Fruit fly (Drosophila melanogaster): ENCODE measurements around the gene Pi3K68D.

DNA sequence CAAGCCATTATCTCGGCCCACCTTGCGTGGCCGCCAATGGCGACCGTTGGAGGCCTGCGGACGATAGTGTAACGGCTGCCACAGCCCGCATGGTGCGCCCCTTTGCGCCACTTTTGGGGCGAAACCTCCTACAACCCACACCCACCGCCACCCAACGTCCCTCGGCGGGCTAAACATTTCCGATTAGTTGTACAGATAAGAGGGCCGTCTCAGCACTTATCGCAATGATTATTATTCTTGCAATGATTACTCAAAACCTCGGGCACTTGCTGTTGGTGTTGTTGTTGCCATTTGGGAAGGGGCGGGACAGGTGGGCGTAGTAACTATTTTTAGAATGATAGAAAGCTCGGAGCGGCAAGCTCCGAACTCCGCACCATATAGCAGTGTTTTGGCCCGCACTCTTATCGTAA, 17.2 kb downstream of the Pi3K68D start:
- TF ChIP-seq CG11294 (GFP tag; IDR thresholded peaks at IDR 0.05) (no peak), CG6854 (GFP tag; optimal IDR thresholded peaks at IDR 0.05) (no peak), fkh (GFP tag; optimal IDR thresholded peaks at IDR 0.05) (no peak), Lpt (GFP tag; optimal IDR thresholded peaks at IDR 0.05) (no peak)
